Worm (Caenorhabditis elegans): ENCODE measurements around the gene F59B10.3.
A peak's percentile ranks its signal among the peaks of the same experiment; 100 is the strongest.

Gene F59B10.3

ce11 chrII:10541923-10542486, 31.7 kb downstream of the F59B10.3 start, which contains the start of gene pro-1 (continued):
- TF ChIP-seq hrde-1 (tag; optimal IDR thresholded peaks at IDR 0.05; ENCODE audit: borderline replicate concordance) (no peak), madf-8 (GFP tag; conservative IDR thresholded peaks at IDR 0.05) (0 out of 2 replicates have a peak, but pooled peaks have one; percentile 5), F22D6.2 (tag; optimal IDR thresholded peaks at IDR 0.05) (peak; percentile 15), nhr-90 (tag; optimal IDR thresholded peaks at IDR 0.05) (no peak), nfya-1 (tag; optimal IDR thresholded peaks at IDR 0.05; ENCODE audit: borderline replicate concordance, insufficient read depth) (no peak), sdz-38 (tag; optimal IDR thresholded peaks at IDR 0.05) (no peak), F49E8.2 (tag; optimal IDR thresholded peaks at IDR 0.05; ENCODE audit: insufficient read depth) (no peak), attf-3 (GFP tag; conservative IDR thresholded peaks at IDR 0.05) (peak; percentile 36; the same call in 1 of the 2 replicates)

ce11 chrII:10542654-10543456, 32.5 kb downstream of the F59B10.3 start:
- TF ChIP-seq hlh-12 (tag; optimal IDR thresholded peaks at IDR 0.05) (no peak), dox-1 (GFP tag; IDR thresholded peaks at IDR 0.05) (peak; percentile 13; the same call in 1 of the 2 replicates), chd-7 (tag; optimal IDR thresholded peaks at IDR 0.05) (peak; percentile 26), aptf-3 (GFP tag; IDR thresholded peaks at IDR 0.05) (no peak), nhr-120 (GFP tag; IDR thresholded peaks at IDR 0.05) (no peak), athp-1 (tag; optimal IDR thresholded peaks at IDR 0.05) (peak; percentile 57), Y79H2A.3 (GFP tag; conservative IDR thresholded peaks at IDR 0.05) (no peak), ekl-4 (GFP tag; IDR thresholded peaks at IDR 0.05) (peak; percentile 48), F22D6.2 (tag; optimal IDR thresholded peaks at IDR 0.05) (no peak), mcd-1 (GFP tag; IDR thresholded peaks at IDR 0.05) (peak; percentile 38; the same call in 1 of the 2 replicates), bed-2 (GFP tag; IDR thresholded peaks at IDR 0.05) (no peak), ztf-22 (GFP tag; optimal IDR thresholded peaks at IDR 0.05) (no peak), efl-1 (GFP tag; optimal IDR thresholded peaks at IDR 0.05) (no peak), K11D2.4 (GFP tag; IDR thresholded peaks at IDR 0.05) (peak; percentile 8; the same call in 1 of the 2 replicates), aptf-2 (GFP tag; conservative IDR thresholded peaks at IDR 0.05) (0 out of 2 replicates have a peak, but pooled peaks have one; percentile 49), akir-1 (GFP tag; optimal IDR thresholded peaks at IDR 0.05) (no peak), tbx-9 (tag; optimal IDR thresholded peaks at IDR 0.05; ENCODE audit: borderline replicate concordance) (no peak), zim-3 (tag; optimal IDR thresholded peaks at IDR 0.05) (peak; percentile 70), snpc-1.3 (tag; optimal IDR thresholded peaks at IDR 0.05; ENCODE audit: insufficient read depth) (no peak), F10E7.11 (tag; optimal IDR thresholded peaks at IDR 0.05) (peak; percentile 36), Y53F4B.3 (GFP tag; IDR thresholded peaks at IDR 0.05) (peak; percentile 3; the same call in 1 of the 2 replicates), nhr-27 (tag; optimal IDR thresholded peaks at IDR 0.05) (peak; percentile 9), pha-4 (tag; optimal IDR thresholded peaks at IDR 0.05) (no peak), ceh-58 (GFP tag; IDR thresholded peaks at IDR 0.05) (0 out of 2 replicates have a peak, but pooled peaks have one; percentile 51), him-1 (tag; optimal IDR thresholded peaks at IDR 0.05) (no peak), hmg-20 (GFP tag; IDR thresholded peaks at IDR 0.05) (no peak), hsf-1 (GFP tag; IDR thresholded peaks at IDR 0.05) (peak; percentile 57), hmg-1.2 (GFP tag; IDR thresholded peaks at IDR 0.05) (peak; percentile 28; the same call in 1 of the 2 replicates), cebp-1 (GFP tag; IDR thresholded peaks at IDR 0.05) (no peak), cebp-1 (tag; optimal IDR thresholded peaks at IDR 0.05) (peak; percentile 67), ceh-27 (GFP tag; optimal IDR thresholded peaks at IDR 0.05) (no peak), F55B11.4 (tag; optimal IDR thresholded peaks at IDR 0.05; ENCODE audit: borderline replicate concordance, insufficient read depth) (no peak), ztf-28 (GFP tag; IDR thresholded peaks at IDR 0.05) (peak; percentile 58; the same call in 1 of the 2 replicates), C17E4.6 (GFP tag; IDR thresholded peaks at IDR 0.05) (no peak), F33H1.4 (GFP tag; IDR thresholded peaks at IDR 0.05) (no peak; the same call in 1 of the 2 replicates), nhr-179 (tag; optimal IDR thresholded peaks at IDR 0.05) (no peak), tlf-1 (GFP tag; optimal IDR thresholded peaks at IDR 0.05) (peak; percentile 31)
